Worm (Caenorhabditis elegans) whole organism, L3 larva: ENCODE measurements around the gene clec-217.

Experiments used
- daf-12 ChIP-seq: fragments of 150-350 bp; optimal IDR thresholded peaks from 2 replicates; lab custom pipeline; 2014; ENCODE audit warnings: missing biosample characterization, missing genetic modification reagents, missing genetic modification characterization
- skn-1 ChIP-seq: fragments of 150-350 bp; optimal IDR thresholded peaks from 2 replicates; lab custom pipeline; 2014; ENCODE audit warnings: missing biosample characterization, missing genetic modification characterization

- TF ChIP-seq skn-1 (tag; lab: Kevin White, UChicago) (no peak), daf-12 (tag; lab: Kevin White, UChicago) (no peak)
Measured at ce11 chrV:7978798-7979197, 20.2 kb upstream of the clec-217 start.
